Fruit fly (Drosophila melanogaster): ENCODE results near the gene mtSSB.

mtSSB gene

DNA sequence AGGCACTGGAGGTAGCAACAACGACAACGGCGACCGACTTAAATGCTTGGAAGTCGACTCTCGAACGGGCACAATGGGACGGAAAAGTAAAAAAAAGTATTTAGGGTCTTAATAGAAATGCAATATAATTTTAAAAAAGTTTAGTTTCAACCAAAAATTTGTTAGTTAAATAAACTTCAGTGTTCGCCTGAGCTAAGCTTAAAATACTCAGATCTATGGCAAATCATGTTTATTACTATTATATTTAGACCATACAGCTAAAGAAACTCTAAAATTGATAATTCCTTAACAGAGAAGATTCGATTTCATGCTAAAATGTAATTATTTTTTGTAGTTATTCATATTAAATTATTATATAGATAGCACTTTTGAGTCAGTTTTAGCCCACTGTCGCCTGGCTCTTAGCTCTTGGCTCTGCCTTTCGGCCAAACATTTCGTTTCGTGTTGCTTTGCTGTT is 48.4 kb upstream of the mtSSB start (continued):
- TF ChIP-seq cato (GFP tag; optimal IDR thresholded peaks at IDR 0.05; ENCODE audit: borderline replicate concordance), result peak; percentile 54
- TF ChIP-seq D (optimal IDR thresholded peaks at IDR 0.05), result no peak
- TF ChIP-seq D (GFP tag; optimal IDR thresholded peaks at IDR 0.05), result peak; percentile 72
- TF ChIP-seq bcd (GFP tag; optimal IDR thresholded peaks at IDR 0.05), result peak; percentile 83
- TF ChIP-seq Hmx (GFP tag; optimal IDR thresholded peaks at IDR 0.05), result no peak
- TF ChIP-seq CG6272 (GFP tag; IDR thresholded peaks at IDR 0.05), result peak; percentile 52; the same call in 1 of the 2 replicates
- TF ChIP-seq gro (GFP tag; optimal IDR thresholded peaks at IDR 0.05), result no peak
- TF ChIP-seq CG14710 (tag; optimal IDR thresholded peaks at IDR 0.05), result peak; percentile 76
- TF ChIP-seq CG4328 (GFP tag; optimal IDR thresholded peaks at IDR 0.05), result peak; percentile 82
- TF ChIP-seq CG34376 (GFP tag; optimal IDR thresholded peaks at IDR 0.05), result peak; percentile 15
- peak; percentile 44 for TF ChIP-seq Hand (GFP tag; optimal IDR thresholded peaks at IDR 0.05)
- no peak for TF ChIP-seq ham (GFP tag; IDR thresholded peaks at IDR 0.05)
- TF ChIP-seq CG15514 (GFP tag; optimal IDR thresholded peaks at IDR 0.05), result peak; percentile 61
- TF ChIP-seq CG18262 (tag; optimal IDR thresholded peaks at IDR 0.05), result peak; percentile 90
- TF ChIP-seq CG17829 (tag; optimal IDR thresholded peaks at IDR 0.05), result peak; percentile 79
- TF ChIP-seq wek (GFP tag; optimal IDR thresholded peaks at IDR 0.05), result no peak
- TF ChIP-seq CG15601 (tag; optimal IDR thresholded peaks at IDR 0.05), result peak; percentile 76
- peak; percentile 73 for TF ChIP-seq CG8388 (GFP tag; optimal IDR thresholded peaks at IDR 0.05)
- TF ChIP-seq gcm (GFP tag; optimal IDR thresholded peaks at IDR 0.05), result peak; percentile 23
- no peak for TF ChIP-seq Stat92E (GFP tag; optimal IDR thresholded peaks at IDR 0.05)
- no peak for TF ChIP-seq wdn (GFP tag; IDR thresholded peaks at IDR 0.05)
- TF ChIP-seq HLH3B (GFP tag; IDR thresholded peaks at IDR 0.05), result no peak
- TF ChIP-seq CG12391 (tag; optimal IDR thresholded peaks at IDR 0.05), result peak; percentile 84
- peak; percentile 67 for TF ChIP-seq dmrt11E (tag; optimal IDR thresholded peaks at IDR 0.05)

DNA sequence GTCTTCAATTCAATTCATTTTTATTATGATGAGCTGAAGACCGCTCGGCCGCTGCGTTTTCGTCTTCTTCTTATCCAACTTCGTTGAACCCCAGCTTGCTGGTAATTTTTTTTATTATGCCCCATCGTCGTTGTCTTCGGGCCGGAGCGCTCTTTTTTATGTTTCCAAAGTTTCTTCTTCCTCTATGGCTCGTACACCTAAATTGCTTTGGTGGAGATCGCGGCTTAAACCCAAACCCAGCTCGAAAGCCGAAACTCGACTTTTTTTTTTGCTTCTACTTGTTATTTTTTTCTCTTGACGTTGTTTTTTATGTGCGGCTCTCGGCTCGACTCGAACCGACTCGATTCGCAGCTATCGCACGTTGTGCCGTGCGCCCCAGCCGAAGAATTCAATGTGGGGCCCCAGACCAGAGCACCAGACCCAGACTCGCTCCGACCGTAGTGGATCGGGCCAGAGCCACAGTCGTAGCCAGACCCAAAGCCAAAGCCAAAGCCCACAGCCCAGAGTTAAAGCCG is 47.9 kb upstream of the mtSSB start:
- TF ChIP-seq sqz (GFP tag; optimal IDR thresholded peaks at IDR 0.05) (peak; percentile 97), CG32532 (GFP tag; IDR thresholded peaks at IDR 0.05) (no peak), CG34224 (GFP tag; IDR thresholded peaks at IDR 0.05; ENCODE audit: partially characterized antibody) (no peak), CG11695 (GFP tag; IDR thresholded peaks at IDR 0.05) (no peak), CG17385 (GFP tag; optimal IDR thresholded peaks at IDR 0.05) (peak; percentile 66), CG13894 (tag; optimal IDR thresholded peaks at IDR 0.05) (peak; percentile 81), pros (GFP tag; optimal IDR thresholded peaks at IDR 0.05) (peak; percentile 91), CG10543 (GFP tag; optimal IDR thresholded peaks at IDR 0.05) (peak; percentile 98), corto (GFP tag; optimal IDR thresholded peaks at IDR 0.05) (peak; percentile 25), Med (GFP tag) (peak; percentile 71), CG12299 (tag; optimal IDR thresholded peaks at IDR 0.05) (no peak), Deaf1 (tag; optimal IDR thresholded peaks at IDR 0.05) (peak; percentile 78), nom (GFP tag; optimal IDR thresholded peaks at IDR 0.05) (peak; percentile 87), jumu (GFP tag; optimal IDR thresholded peaks at IDR 0.05) (no peak), Nf-YC (tag; optimal IDR thresholded peaks at IDR 0.05) (no peak), CG12769 (tag; optimal IDR thresholded peaks at IDR 0.05) (peak; percentile 33), vfl (GFP tag; optimal IDR thresholded peaks at IDR 0.05) (no peak), bsh (GFP tag; optimal IDR thresholded peaks at IDR 0.05) (peak in 1 of 2 experiments; percentile 58), kni (GFP tag; optimal IDR thresholded peaks at IDR 0.05) (peak; percentile 28), CG8290 (GFP tag; optimal IDR thresholded peaks at IDR 0.05) (no peak), CG8290 (tag; optimal IDR thresholded peaks at IDR 0.05) (peak in 1 of 2 experiments; percentile 57), CG5180 (GFP tag; optimal IDR thresholded peaks at IDR 0.05) (peak; percentile 78), abd-A (tag; optimal IDR thresholded peaks at IDR 0.05) (peak; percentile 68)

Measured in whole organism, embryonic.